Fruit fly (Drosophila melanogaster) Kc167 (cell line): ENCODE data around the gene Tsp2A.

Experiments used
- Myc ChIP-seq: fragments of >200 bp; optimal IDR thresholded peaks from 2 replicates; lab custom pipeline; 2017; ENCODE audit warnings: missing external identifiers
- Sin3A ChIP-seq: fragments of >200 bp; optimal IDR thresholded peaks from 2 replicates; lab custom pipeline; 2018; ENCODE audit warnings: missing external identifiers
- h ChIP-seq: fragments of >200 bp; optimal IDR thresholded peaks from 3 replicates; lab custom pipeline; 2018; ENCODE audit warnings: missing external identifiers
- insv ChIP-seq: fragments of >200 bp; optimal IDR thresholded peaks from 3 replicates; lab custom pipeline; 2018; ENCODE audit warnings: missing external identifiers
- psq ChIP-seq: fragments of >200 bp; optimal IDR thresholded peaks from 2 replicates; lab custom pipeline; 2017; ENCODE audit warnings: missing external identifiers
- ttk ChIP-seq: sonication (Bioruptor generic); optimal IDR thresholded peaks from 2 replicates; lab custom pipeline; 2017; ENCODE audit warnings: missing external identifiers

- TF ChIP-seq h (lab: Kevin White, UChicago) = no peak
- no peak for TF ChIP-seq Myc (lab: Kevin White, UChicago)
- no peak for TF ChIP-seq psq
- no peak for TF ChIP-seq ttk (lab: Kevin White, UChicago)
- TF ChIP-seq insv (lab: Kevin White, UChicago) = no peak
- TF ChIP-seq Sin3A = no peak
These were observed 25.3 kb upstream of the Tsp2A start for dm6 chrX:1321043-1321442.
